Worm (Caenorhabditis elegans) whole organism, midembryonic: Measurements from ENCODE around the gene sucl-2.

ENCODE experiments used
- cog-1 ChIP-seq: sonication (generic microtip); optimal IDR thresholded peaks from 2 replicates; lab custom pipeline; 2016; ENCODE audit warnings: missing genetic modification characterization, missing compliant biosample characterization
- flt-1 ChIP-seq: fragments of 200-800 bp; sonication (Bioruptor generic); IDR thresholded peaks from 2 replicates; pipeline ENCODE4 v1.3.6; 2022; ENCODE audit warnings: missing genetic modification characterization, missing compliant biosample characterization
- klf-2 ChIP-seq: fragments of 200-800 bp; sonication (Bioruptor generic); conservative IDR thresholded peaks from 2 replicates; pipeline ENCODE4 v1.3.6; 2022; ENCODE audit warnings: missing genetic modification reagents, missing genetic modification characterization, missing compliant biosample characterization
- med-1 ChIP-seq: sonication (generic microtip); optimal IDR thresholded peaks from 2 replicates; lab custom pipeline; 2017; ENCODE audit warnings: missing genetic modification characterization, mild to moderate bottlenecking, missing compliant biosample characterization, antibody characterized with exemption, missing genetic modification reagents; ENCODE audit not compliant: insufficient read depth
- ref-1 ChIP-seq: fragments of 200-800 bp; sonication (Bioruptor generic); conservative IDR thresholded peaks from 2 replicates; pipeline ENCODE4 v1.3.6; 2022; ENCODE audit warnings: missing genetic modification reagents, missing genetic modification characterization, missing compliant biosample characterization
- tab-1 ChIP-seq: fragments of 200-800 bp; sonication (Bioruptor generic); IDR thresholded peaks from 2 replicates; pipeline ENCODE4 v1.3.6; 2022; ENCODE audit warnings: missing genetic modification characterization, missing compliant biosample characterization
- ztf-23 ChIP-seq: fragments of 200-800 bp; sonication (Bioruptor generic); IDR thresholded peaks from 2 replicates; pipeline ENCODE4 v1.3.6; 2022; ENCODE audit warnings: missing genetic modification reagents, missing genetic modification characterization, missing compliant biosample characterization
- ztf-29 ChIP-seq: fragments of 200-800 bp; sonication (Bioruptor generic); IDR thresholded peaks from 2 replicates; pipeline ENCODE4 v1.3.6; 2022; ENCODE audit warnings: missing genetic modification reagents, missing genetic modification characterization, missing compliant biosample characterization

ce11 chrIII:870555-870954 is 30.7 kb downstream of the sucl-2 start:
- TF ChIP-seq med-1 (GFP tag; lab: Kevin White, UChicago) (no peak), cog-1 (no peak), ztf-23 (GFP tag; lab: Robert Waterston, UW) (no peak), flt-1 (GFP tag; lab: Robert Waterston, UW) (no peak), tab-1 (GFP tag; lab: Robert Waterston, UW) (no peak), ztf-29 (GFP tag; lab: Robert Waterston, UW) (no peak), ref-1 (no peak), klf-2 (GFP tag; lab: Robert Waterston, UW) (no peak)
